Fruit fly (Drosophila melanogaster): ENCODE results near the gene CG1113.

CG1113 gene

DNA sequence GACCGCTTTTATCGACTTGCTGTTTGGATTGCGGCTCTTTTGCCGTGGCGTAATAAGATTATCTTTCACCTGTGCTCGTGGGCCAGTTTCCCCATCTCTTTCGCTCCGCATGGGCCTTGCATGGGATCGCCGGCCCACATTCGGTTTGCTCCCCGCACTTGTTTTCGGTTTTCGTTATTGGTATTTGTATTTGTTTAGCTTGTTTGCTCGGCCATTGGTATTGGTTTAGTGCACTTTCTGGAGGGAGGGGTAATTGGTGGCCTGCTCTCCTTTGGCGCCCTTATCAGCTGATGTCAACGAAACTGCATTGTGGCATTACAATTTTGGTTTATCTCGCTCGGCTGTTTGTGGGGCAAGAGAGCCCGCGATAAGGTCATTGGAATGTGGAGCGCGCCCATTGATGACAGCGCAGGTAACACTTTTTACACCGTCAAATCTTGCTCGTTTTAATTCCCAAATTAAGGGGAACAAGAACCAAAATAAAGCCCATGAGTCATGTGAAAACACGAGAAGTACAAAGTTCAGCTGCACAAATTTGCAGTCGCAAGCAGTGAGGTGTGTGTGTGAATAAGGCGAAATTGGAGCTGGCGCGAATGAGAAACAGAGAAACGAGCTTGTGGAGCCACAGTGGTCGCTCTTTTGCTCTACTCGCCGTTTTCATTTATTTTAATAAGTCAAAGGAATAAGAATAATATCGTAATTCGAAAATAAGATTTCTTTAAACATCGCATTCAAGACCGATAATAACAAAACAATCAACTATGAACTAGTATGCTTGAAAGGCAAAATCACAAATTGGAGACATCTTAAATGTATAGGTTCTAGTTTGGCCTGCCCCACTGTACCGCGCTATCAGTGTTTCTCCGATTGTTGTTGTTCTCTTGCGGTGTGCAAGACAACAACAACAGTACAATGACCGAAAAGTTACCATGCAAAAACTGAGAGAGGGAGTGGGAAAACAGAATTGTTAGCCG lies 37.3 kb upstream of the CG1113 start:
- TF ChIP-seq Ets98B (GFP tag; IDR thresholded peaks at IDR 0.05): peak; percentile 79
- TF ChIP-seq Pif1A (GFP tag; optimal IDR thresholded peaks at IDR 0.05): peak; percentile 89
- no peak for TF ChIP-seq CG10348 (GFP tag; IDR thresholded peaks at IDR 0.05)
- TF ChIP-seq rn (GFP tag; IDR thresholded peaks at IDR 0.05): peak; percentile 63
- TF ChIP-seq fd96Ca (GFP tag; IDR thresholded peaks at IDR 0.05): peak; percentile 87
- TF ChIP-seq EcR (GFP tag; optimal IDR thresholded peaks at IDR 0.05): peak; percentile 88
- peak; percentile 70 for TF ChIP-seq gl (tag; optimal IDR thresholded peaks at IDR 0.05)
- TF ChIP-seq CG14655 (GFP tag; optimal IDR thresholded peaks at IDR 0.05): peak; percentile 90
- TF ChIP-seq CG12605 (GFP tag; IDR thresholded peaks at IDR 0.05): peak; percentile 80
- TF ChIP-seq CG15710 (tag; optimal IDR thresholded peaks at IDR 0.05): peak; percentile 90
- peak; percentile 82 for TF ChIP-seq CG13204 (GFP tag; optimal IDR thresholded peaks at IDR 0.05)
- TF ChIP-seq CG34367 (tag; optimal IDR thresholded peaks at IDR 0.05): peak; percentile 84
- TF ChIP-seq CG8159 (tag; optimal IDR thresholded peaks at IDR 0.05): peak; percentile 89
- TF ChIP-seq CG8301 (tag; optimal IDR thresholded peaks at IDR 0.05): peak; percentile 90
- TF ChIP-seq Pif1B (GFP tag; optimal IDR thresholded peaks at IDR 0.05): peak; percentile 83
- peak; percentile 45 for TF ChIP-seq D1 (tag; optimal IDR thresholded peaks at IDR 0.05)
- peak; percentile 82 for TF ChIP-seq CG17806 (tag; optimal IDR thresholded peaks at IDR 0.05)
- TF ChIP-seq CG32121 (GFP tag; IDR thresholded peaks at IDR 0.05): peak; percentile 76
- peak; percentile 88 for TF ChIP-seq CG9948 (tag; optimal IDR thresholded peaks at IDR 0.05)
- peak; percentile 85 for TF ChIP-seq Snoo (tag; optimal IDR thresholded peaks at IDR 0.05)
- TF ChIP-seq CG4496 (GFP tag; IDR thresholded peaks at IDR 0.05): peak; percentile 84

DNA sequence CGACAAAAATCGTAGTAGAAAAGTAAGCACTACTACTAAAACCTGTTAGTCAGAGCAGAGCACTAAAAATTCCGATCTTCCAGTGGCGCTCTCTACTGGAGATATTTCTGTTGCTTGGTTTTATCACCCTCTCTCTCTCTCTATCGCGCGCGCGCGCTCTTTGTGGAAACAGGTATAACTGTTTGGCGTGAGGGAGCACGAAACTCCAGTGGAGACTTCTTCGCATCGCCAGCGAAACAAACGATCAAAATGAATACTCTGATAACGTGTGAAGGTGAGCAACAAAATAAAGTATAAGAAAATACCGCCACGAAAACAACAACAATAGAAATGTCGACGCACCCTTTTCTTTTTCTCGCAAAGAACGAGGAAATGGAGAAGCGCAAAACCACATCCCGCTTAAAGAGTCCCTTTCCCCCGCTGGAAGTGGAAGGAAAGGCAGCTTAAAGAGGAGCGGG lies 36.6 kb upstream of the CG1113 start:
- TF ChIP-seq EcR (GFP tag; optimal IDR thresholded peaks at IDR 0.05) (peak; percentile 60), CG15710 (tag; optimal IDR thresholded peaks at IDR 0.05) (no peak)

DNA sequence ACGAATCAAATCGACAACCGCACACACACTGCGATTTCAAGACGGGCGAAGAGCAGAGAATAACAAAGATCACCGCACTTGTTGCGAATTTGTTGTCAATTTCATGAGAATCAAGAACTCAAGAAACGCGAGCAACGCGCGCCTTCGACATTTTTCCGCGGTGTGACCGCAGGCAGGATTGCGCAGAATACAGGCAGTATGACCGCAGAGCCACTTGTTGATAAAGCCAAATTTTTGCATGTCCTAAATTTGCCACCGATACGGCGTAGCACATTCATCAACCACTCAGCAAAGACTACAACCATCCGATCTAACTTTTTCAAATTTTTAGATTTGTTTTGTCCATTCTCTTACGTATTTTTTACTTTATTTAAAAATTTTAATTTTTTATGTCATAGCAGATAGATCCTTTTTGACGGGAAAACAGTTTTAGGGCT lies 35.7 kb upstream of the CG1113 start, which contains the start of gene cno:
TSS of gene cno (minus strand) at position 179 of the 437 bp plus-strand sequence.
- TF ChIP-seq CG12605 (GFP tag; IDR thresholded peaks at IDR 0.05) (peak; percentile 46; the same call in 1 of the 2 replicates), D1 (tag; optimal IDR thresholded peaks at IDR 0.05) (no peak), CG15710 (tag; optimal IDR thresholded peaks at IDR 0.05) (no peak), CG10348 (GFP tag; IDR thresholded peaks at IDR 0.05) (no peak), gl (tag; optimal IDR thresholded peaks at IDR 0.05) (no peak), rn (GFP tag; IDR thresholded peaks at IDR 0.05) (no peak), CG14655 (GFP tag; optimal IDR thresholded peaks at IDR 0.05) (no peak), CG9948 (tag; optimal IDR thresholded peaks at IDR 0.05) (no peak), CG4496 (GFP tag; IDR thresholded peaks at IDR 0.05) (no peak), CG32121 (GFP tag; IDR thresholded peaks at IDR 0.05) (no peak), CG8301 (tag; optimal IDR thresholded peaks at IDR 0.05) (no peak), CG34367 (tag; optimal IDR thresholded peaks at IDR 0.05) (no peak), fd96Ca (GFP tag; IDR thresholded peaks at IDR 0.05) (0 out of 3 replicates have a peak, but pooled peaks have one; percentile 22), Pif1A (GFP tag; optimal IDR thresholded peaks at IDR 0.05) (no peak), EcR (GFP tag; optimal IDR thresholded peaks at IDR 0.05) (no peak), CG8159 (tag; optimal IDR thresholded peaks at IDR 0.05) (no peak), Ets98B (GFP tag; IDR thresholded peaks at IDR 0.05) (peak; percentile 48; the same call in 1 of the 2 replicates), CG13204 (GFP tag; optimal IDR thresholded peaks at IDR 0.05) (no peak), Pif1B (GFP tag; optimal IDR thresholded peaks at IDR 0.05) (no peak), CG17806 (tag; optimal IDR thresholded peaks at IDR 0.05) (no peak), Snoo (tag; optimal IDR thresholded peaks at IDR 0.05) (peak; percentile 8)

DNA sequence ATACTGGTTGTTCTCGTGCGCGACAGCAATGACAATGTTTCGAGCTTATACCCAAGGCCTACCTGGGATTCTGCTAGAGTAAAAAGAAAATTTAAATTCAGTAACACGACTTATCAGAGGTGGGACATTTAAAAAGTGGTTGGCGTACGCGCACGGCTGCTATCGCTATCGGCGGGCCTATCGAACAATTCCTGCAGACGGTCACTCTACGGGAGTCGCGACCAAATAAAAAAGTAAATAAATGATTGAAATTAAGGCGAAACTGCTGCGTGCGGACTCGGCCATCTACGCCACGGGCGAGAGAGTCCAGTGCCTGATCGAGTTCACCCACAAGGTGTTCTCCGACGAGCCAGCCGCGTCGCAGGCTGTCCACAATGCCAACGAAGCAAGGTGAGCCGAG lies 33.5 kb upstream of the CG1113 start, which contains the start of the genes Prosbeta2R2 and CG1116:
TSS of gene Prosbeta2R2 (minus strand) at position 63 of the 400 bp plus-strand sequence.
TSS of gene CG1116 (plus strand) at position 192 of the 400 bp plus-strand sequence.
- TF ChIP-seq CG14655 (GFP tag; optimal IDR thresholded peaks at IDR 0.05) (no peak), CG32121 (GFP tag; IDR thresholded peaks at IDR 0.05) (no peak), rn (GFP tag; IDR thresholded peaks at IDR 0.05) (no peak), Snoo (tag; optimal IDR thresholded peaks at IDR 0.05) (no peak), CG4496 (GFP tag; IDR thresholded peaks at IDR 0.05) (no peak), Pif1B (GFP tag; optimal IDR thresholded peaks at IDR 0.05) (no peak), CG12605 (GFP tag; IDR thresholded peaks at IDR 0.05) (no peak), CG13204 (GFP tag; optimal IDR thresholded peaks at IDR 0.05) (no peak), CG17806 (tag; optimal IDR thresholded peaks at IDR 0.05) (no peak), CG8159 (tag; optimal IDR thresholded peaks at IDR 0.05) (no peak), CG10348 (GFP tag; IDR thresholded peaks at IDR 0.05) (no peak), Ets98B (GFP tag; IDR thresholded peaks at IDR 0.05) (no peak), CG9948 (tag; optimal IDR thresholded peaks at IDR 0.05) (no peak), gl (tag; optimal IDR thresholded peaks at IDR 0.05) (no peak), CG15710 (tag; optimal IDR thresholded peaks at IDR 0.05) (no peak), CG8301 (tag; optimal IDR thresholded peaks at IDR 0.05) (no peak), D1 (tag; optimal IDR thresholded peaks at IDR 0.05) (no peak), CG34367 (tag; optimal IDR thresholded peaks at IDR 0.05) (no peak), Pif1A (GFP tag; optimal IDR thresholded peaks at IDR 0.05) (no peak), fd96Ca (GFP tag; IDR thresholded peaks at IDR 0.05) (no peak)

DNA sequence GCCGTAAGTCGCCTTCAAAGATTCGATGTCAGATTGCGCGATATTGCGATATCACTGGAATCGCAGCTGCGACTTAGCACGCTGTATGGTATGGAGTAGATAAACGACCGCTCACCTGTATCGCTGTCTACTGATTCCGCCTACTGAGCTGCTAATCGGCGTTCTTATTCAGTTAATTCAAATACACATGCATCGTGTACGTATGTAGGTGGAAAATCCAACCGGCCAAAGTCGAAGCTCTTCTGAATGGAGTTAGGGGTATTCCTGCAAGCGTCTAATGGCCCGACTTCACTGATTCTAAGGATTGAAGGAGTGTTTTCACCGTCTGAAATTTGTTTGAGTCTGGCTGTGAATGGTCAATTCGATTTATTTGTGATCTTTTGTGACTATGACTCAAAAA lies 29.8 kb upstream of the CG1113 start, which contains the start of gene CG2604:
TSS of gene CG2604 (minus strand) at position 231 of the 400 bp plus-strand sequence.
- TF ChIP-seq Pif1B (GFP tag; optimal IDR thresholded peaks at IDR 0.05) (no peak), CG8301 (tag; optimal IDR thresholded peaks at IDR 0.05) (no peak), EcR (GFP tag; optimal IDR thresholded peaks at IDR 0.05) (peak; percentile 11), CG12605 (GFP tag; IDR thresholded peaks at IDR 0.05) (peak; percentile 35; the same call in 1 of the 2 replicates), CG4496 (GFP tag; IDR thresholded peaks at IDR 0.05) (peak; percentile 71), CG9948 (tag; optimal IDR thresholded peaks at IDR 0.05) (no peak), CG8159 (tag; optimal IDR thresholded peaks at IDR 0.05) (no peak), Snoo (tag; optimal IDR thresholded peaks at IDR 0.05) (peak; percentile 51), fd96Ca (GFP tag; IDR thresholded peaks at IDR 0.05) (no peak), CG13204 (GFP tag; optimal IDR thresholded peaks at IDR 0.05) (no peak), CG15710 (tag; optimal IDR thresholded peaks at IDR 0.05) (peak; percentile 34), Ets98B (GFP tag; IDR thresholded peaks at IDR 0.05) (peak; percentile 57), gl (tag; optimal IDR thresholded peaks at IDR 0.05) (peak; percentile 60), CG17806 (tag; optimal IDR thresholded peaks at IDR 0.05) (peak; percentile 6), rn (GFP tag; IDR thresholded peaks at IDR 0.05) (no peak), CG34367 (tag; optimal IDR thresholded peaks at IDR 0.05) (peak; percentile 25)

All from whole organism, pupa.